Fruit fly (Drosophila melanogaster) whole organism: ENCODE data around the gene CG11498.

Experiments
- CG8478 ChIP-seq: fragments of >200 bp; optimal IDR thresholded peaks from 2 replicates; lab custom pipeline; 2018; ENCODE audit warnings: inconsistent platforms
- psq ChIP-seq: fragments of >200 bp; optimal IDR thresholded peaks from 2 replicates; lab custom pipeline; 2017
- usp ChIP-seq: fragments of >200 bp; optimal IDR thresholded peaks from 2 replicates; lab custom pipeline; 2017; ENCODE audit warnings: missing biosample characterization, missing genetic modification characterization, mixed read lengths

dm6 chr3R:30121731-30122130 lies 38.5 kb downstream of the CG11498 start:
- no peak for TF ChIP-seq CG8478 (lab: Kevin White, UChicago)
- TF ChIP-seq usp (GFP tag; lab: Kevin White, UChicago) = no peak
- no peak for TF ChIP-seq psq (lab: Kevin White, UChicago)
